Fruit fly (Drosophila melanogaster): Measurements from ENCODE around the gene Or1a.
A peak's percentile ranks its signal among the peaks of the same experiment; 100 is the strongest.

Or1a gene

DNA sequence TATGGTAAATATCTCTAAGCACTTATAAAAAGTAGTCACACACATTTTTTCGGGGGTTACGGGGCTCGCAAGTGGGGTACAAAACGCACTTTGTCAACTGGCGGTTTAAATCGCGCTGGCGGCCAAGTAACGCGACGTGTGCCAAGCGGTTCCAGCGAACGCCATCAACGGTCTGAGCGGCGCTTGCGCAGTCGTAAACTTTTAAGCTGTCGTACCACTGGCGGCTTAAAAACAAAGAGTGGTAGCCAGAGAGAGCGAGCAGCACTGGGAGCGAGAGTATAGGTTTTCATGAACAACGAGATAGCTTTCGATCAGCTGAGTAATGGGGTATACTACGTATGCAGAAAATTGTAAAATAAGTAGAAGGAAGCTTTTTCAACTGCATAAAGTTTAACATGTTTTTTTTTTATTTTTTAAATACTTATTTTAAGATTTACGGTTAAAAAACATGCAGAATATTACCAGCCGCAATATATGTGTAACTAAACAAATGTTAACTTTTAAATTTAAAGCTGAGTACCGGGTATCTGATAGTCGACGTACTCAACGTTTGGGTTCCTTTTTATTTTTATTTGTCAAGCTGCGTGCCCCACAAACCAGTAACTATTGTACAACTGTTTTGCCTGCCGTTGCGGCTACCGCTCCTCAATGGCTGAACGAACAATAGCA, 19.8 kb downstream of the Or1a start:
- peak; percentile 53; the same call in 1 of the 3 replicates for TF ChIP-seq CG4496 (GFP tag; IDR thresholded peaks at IDR 0.05)
- TF ChIP-seq rn (GFP tag; IDR thresholded peaks at IDR 0.05), result no peak
- peak; percentile 49 for TF ChIP-seq CG9948 (tag; optimal IDR thresholded peaks at IDR 0.05)
- TF ChIP-seq Snoo (tag; optimal IDR thresholded peaks at IDR 0.05), result peak; percentile 26
- TF ChIP-seq CG32121 (GFP tag; IDR thresholded peaks at IDR 0.05), result peak; percentile 30; the same call in 1 of the 2 replicates
- no peak for TF ChIP-seq EcR (GFP tag; optimal IDR thresholded peaks at IDR 0.05)
- peak; percentile 49 for TF ChIP-seq CG13204 (GFP tag; optimal IDR thresholded peaks at IDR 0.05)
- peak; percentile 36 for TF ChIP-seq Pif1A (GFP tag; optimal IDR thresholded peaks at IDR 0.05)
- TF ChIP-seq CG14655 (GFP tag; optimal IDR thresholded peaks at IDR 0.05), result peak; percentile 50
- no peak for TF ChIP-seq CG12605 (GFP tag; IDR thresholded peaks at IDR 0.05)
- TF ChIP-seq CG15710 (tag; optimal IDR thresholded peaks at IDR 0.05), result no peak
- no peak for TF ChIP-seq CG10348 (GFP tag; IDR thresholded peaks at IDR 0.05)
- TF ChIP-seq fd96Ca (GFP tag; IDR thresholded peaks at IDR 0.05), result no peak
- TF ChIP-seq Ets98B (GFP tag; IDR thresholded peaks at IDR 0.05), result peak; percentile 42; the same call in 1 of the 2 replicates
- TF ChIP-seq CG8159 (tag; optimal IDR thresholded peaks at IDR 0.05), result peak; percentile 68
- TF ChIP-seq CG34367 (tag; optimal IDR thresholded peaks at IDR 0.05), result peak; percentile 10
- no peak for TF ChIP-seq D1 (tag; optimal IDR thresholded peaks at IDR 0.05)
- TF ChIP-seq CG8301 (tag; optimal IDR thresholded peaks at IDR 0.05), result peak; percentile 42
- TF ChIP-seq gl (tag; optimal IDR thresholded peaks at IDR 0.05), result no peak
- TF ChIP-seq CG17806 (tag; optimal IDR thresholded peaks at IDR 0.05), result peak; percentile 58
- TF ChIP-seq Pif1B (GFP tag; optimal IDR thresholded peaks at IDR 0.05), result peak; percentile 60

DNA sequence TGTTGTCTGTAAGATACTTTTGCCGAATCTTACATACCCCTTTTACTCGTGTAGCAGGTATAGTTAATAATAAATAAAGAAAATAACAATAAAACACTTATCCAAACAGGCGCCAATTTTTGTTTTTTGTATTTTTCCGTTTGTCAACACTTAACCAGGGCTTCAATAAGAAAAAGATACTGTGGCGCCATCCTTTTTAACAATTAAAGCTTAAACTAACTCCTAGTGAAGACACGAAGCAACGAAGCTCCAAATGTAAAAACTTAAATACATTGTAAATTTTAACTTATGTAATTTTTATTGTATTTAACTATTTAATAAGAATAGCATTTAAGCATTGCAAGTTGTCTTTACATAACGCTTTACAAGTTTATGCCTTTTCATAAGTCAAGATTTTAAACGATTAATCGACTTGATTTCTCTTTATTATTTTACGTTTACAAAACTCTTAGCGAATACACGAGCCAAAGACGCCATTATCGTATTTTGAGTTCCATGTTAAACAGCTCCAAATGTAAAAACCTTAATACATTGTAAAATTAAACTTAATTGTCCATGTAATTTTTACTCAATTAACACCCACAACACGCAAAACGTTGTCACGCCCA, 21.8 kb downstream of the Or1a start:
- TF ChIP-seq rn (GFP tag; IDR thresholded peaks at IDR 0.05), result no peak
- no peak for TF ChIP-seq EcR (GFP tag; optimal IDR thresholded peaks at IDR 0.05)
- no peak for TF ChIP-seq CG34367 (tag; optimal IDR thresholded peaks at IDR 0.05)
- no peak for TF ChIP-seq CG13204 (GFP tag; optimal IDR thresholded peaks at IDR 0.05)
- no peak for TF ChIP-seq CG10348 (GFP tag; IDR thresholded peaks at IDR 0.05)
- no peak for TF ChIP-seq Snoo (tag; optimal IDR thresholded peaks at IDR 0.05)
- TF ChIP-seq CG4496 (GFP tag; IDR thresholded peaks at IDR 0.05), result no peak
- no peak for TF ChIP-seq CG8301 (tag; optimal IDR thresholded peaks at IDR 0.05)

DNA sequence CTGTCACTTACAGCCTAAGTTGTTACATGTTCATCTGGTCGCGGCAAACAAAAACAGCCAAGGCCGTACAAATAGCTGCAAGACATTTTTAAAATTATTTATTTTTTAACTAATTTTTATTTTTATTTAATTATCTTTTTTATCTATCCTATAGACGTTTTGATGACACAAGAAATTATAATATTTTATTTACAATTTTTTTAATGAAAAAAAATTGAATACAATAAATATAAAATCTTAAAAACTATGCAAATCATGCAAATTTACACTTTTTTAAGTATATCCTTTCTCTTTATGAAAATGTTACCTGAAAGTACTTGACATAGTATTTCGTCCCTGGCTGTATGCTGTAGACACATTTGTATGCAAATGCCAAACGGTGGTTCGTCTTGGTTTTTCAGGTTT, 23.2 kb downstream of the Or1a start:
- TF ChIP-seq CG4496 (GFP tag; IDR thresholded peaks at IDR 0.05) (peak; percentile 19; the same call in 2 of the 3 replicates), EcR (GFP tag; optimal IDR thresholded peaks at IDR 0.05) (no peak), D1 (tag; optimal IDR thresholded peaks at IDR 0.05) (peak; percentile 59), CG12605 (GFP tag; IDR thresholded peaks at IDR 0.05) (no peak), Pif1B (GFP tag; optimal IDR thresholded peaks at IDR 0.05) (no peak), CG14655 (GFP tag; optimal IDR thresholded peaks at IDR 0.05) (peak; percentile 74), CG17806 (tag; optimal IDR thresholded peaks at IDR 0.05) (peak; percentile 49), CG13204 (GFP tag; optimal IDR thresholded peaks at IDR 0.05) (no peak), CG8301 (tag; optimal IDR thresholded peaks at IDR 0.05) (peak; percentile 17), CG32121 (GFP tag; IDR thresholded peaks at IDR 0.05) (peak; percentile 53), rn (GFP tag; IDR thresholded peaks at IDR 0.05) (no peak), CG34367 (tag; optimal IDR thresholded peaks at IDR 0.05) (peak; percentile 29), CG9948 (tag; optimal IDR thresholded peaks at IDR 0.05) (peak; percentile 62), CG15710 (tag; optimal IDR thresholded peaks at IDR 0.05) (peak; percentile 72), gl (tag; optimal IDR thresholded peaks at IDR 0.05) (no peak), fd96Ca (GFP tag; IDR thresholded peaks at IDR 0.05) (peak; percentile 13; the same call in 1 of the 3 replicates), Snoo (tag; optimal IDR thresholded peaks at IDR 0.05) (no peak), CG10348 (GFP tag; IDR thresholded peaks at IDR 0.05) (no peak), Ets98B (GFP tag; IDR thresholded peaks at IDR 0.05) (no peak), Pif1A (GFP tag; optimal IDR thresholded peaks at IDR 0.05) (peak; percentile 17), CG8159 (tag; optimal IDR thresholded peaks at IDR 0.05) (peak; percentile 78)

DNA sequence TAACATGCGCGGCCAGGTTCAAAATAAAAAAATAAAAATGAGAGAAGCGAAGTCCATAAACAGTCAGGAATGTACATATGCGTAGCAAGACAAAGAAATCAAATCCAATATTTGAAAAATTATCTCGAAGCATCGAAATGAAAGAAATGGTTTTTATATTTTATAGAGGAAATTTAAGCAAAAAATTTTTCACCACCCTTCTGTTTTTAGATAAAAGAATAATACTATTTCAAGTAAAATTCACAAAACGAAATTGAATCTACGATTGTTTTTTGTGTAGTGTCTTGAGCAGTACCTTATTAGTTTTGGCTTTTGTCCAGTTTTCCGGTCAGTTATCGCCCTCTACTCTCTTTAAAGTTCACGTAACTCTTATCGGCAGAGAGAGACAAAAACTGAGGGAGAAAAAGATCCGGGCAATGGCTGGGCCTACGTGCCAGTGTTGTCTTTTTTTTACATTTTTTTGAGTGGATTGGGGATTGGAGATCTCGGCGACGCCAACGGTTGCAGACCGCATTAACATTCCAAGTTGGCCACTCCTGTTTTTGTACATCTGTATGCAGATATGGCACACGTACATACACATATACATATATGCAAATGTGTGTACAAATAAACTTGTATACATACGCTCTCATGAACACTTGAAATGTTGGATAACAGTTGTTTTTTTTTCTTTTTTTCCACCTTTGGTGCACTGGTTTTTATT, 25.1 kb downstream of the Or1a start:
- TF ChIP-seq gl (tag; optimal IDR thresholded peaks at IDR 0.05), result no peak
- no peak for TF ChIP-seq CG10348 (GFP tag; IDR thresholded peaks at IDR 0.05)
- peak; percentile 28 for TF ChIP-seq CG9948 (tag; optimal IDR thresholded peaks at IDR 0.05)
- TF ChIP-seq Pif1B (GFP tag; optimal IDR thresholded peaks at IDR 0.05), result peak; percentile 15
- no peak for TF ChIP-seq CG32121 (GFP tag; IDR thresholded peaks at IDR 0.05)
- TF ChIP-seq Ets98B (GFP tag; IDR thresholded peaks at IDR 0.05), result no peak
- peak; percentile 11; the same call in 1 of the 3 replicates for TF ChIP-seq fd96Ca (GFP tag; IDR thresholded peaks at IDR 0.05)
- peak; percentile 6 for TF ChIP-seq CG17806 (tag; optimal IDR thresholded peaks at IDR 0.05)
- no peak for TF ChIP-seq rn (GFP tag; IDR thresholded peaks at IDR 0.05)
- TF ChIP-seq Pif1A (GFP tag; optimal IDR thresholded peaks at IDR 0.05), result peak; percentile 14
- no peak for TF ChIP-seq CG34367 (tag; optimal IDR thresholded peaks at IDR 0.05)
- TF ChIP-seq CG14655 (GFP tag; optimal IDR thresholded peaks at IDR 0.05), result peak; percentile 28
- TF ChIP-seq CG15710 (tag; optimal IDR thresholded peaks at IDR 0.05), result no peak
- TF ChIP-seq CG8301 (tag; optimal IDR thresholded peaks at IDR 0.05), result peak; percentile 23
- TF ChIP-seq CG8159 (tag; optimal IDR thresholded peaks at IDR 0.05), result peak; percentile 37
- no peak for TF ChIP-seq D1 (tag; optimal IDR thresholded peaks at IDR 0.05)
- TF ChIP-seq EcR (GFP tag; optimal IDR thresholded peaks at IDR 0.05), result peak; percentile 83
- no peak for TF ChIP-seq CG4496 (GFP tag; IDR thresholded peaks at IDR 0.05)
- no peak for TF ChIP-seq CG12605 (GFP tag; IDR thresholded peaks at IDR 0.05)
- TF ChIP-seq CG13204 (GFP tag; optimal IDR thresholded peaks at IDR 0.05), result no peak
- TF ChIP-seq Snoo (tag; optimal IDR thresholded peaks at IDR 0.05), result no peak

Measured in whole organism, pupa.